Worm (Caenorhabditis elegans) whole organism, L4 larva: ENCODE measurements around the gene F13B6.3.
"Not testable (repeated sequence)": the region's sequence is repeated elsewhere in the genome, so short reads cannot be mapped to it uniquely, and the experiment has no call there.

ENCODE experiments used
- daf-16 ChIP-seq, 3 experiments: sonication (generic microtip); optimal IDR thresholded peaks; 2 replicates each; lab custom pipeline; 2016 to 2017; ENCODE audit warnings: missing genetic modification characterization in 3 of 3, missing genetic modification reagents in 3 of 3, mild to moderate bottlenecking in 2 of 3, missing compliant biosample characterization in 2 of 3, missing biosample characterization in 1 of 3, moderate library complexity in 1 of 3
- hlh-30 ChIP-seq: sonication (generic microtip); optimal IDR thresholded peaks from 2 replicates; lab custom pipeline; 2017; ENCODE audit warnings: antibody characterized with exemption, mild to moderate bottlenecking, missing genetic modification characterization, missing compliant biosample characterization; ENCODE audit not compliant: insufficient read depth
- lin-29 ChIP-seq: fragments of 200-800 bp; sonication (Bioruptor generic); IDR thresholded peaks from 2 replicates; pipeline ENCODE4 v1.3.6; 2022; ENCODE audit warnings: missing genetic modification reagents, missing genetic modification characterization, missing compliant biosample characterization
- mdl-1 ChIP-seq, 2 experiments: fragments of 150-350 bp in 1 of 2; sonication (generic microtip) in 1 of 2; optimal IDR thresholded peaks; 2 replicates each; lab custom pipeline; 2014 to 2017; ENCODE audit warnings: missing biosample characterization in 2 of 2, missing genetic modification characterization in 2 of 2
- snpc-4 ChIP-seq: fragments of 150-350 bp; optimal IDR thresholded peaks from 2 replicates; lab custom pipeline; 2014; ENCODE audit warnings: missing biosample characterization, missing genetic modification characterization
- unc-39 ChIP-seq: sonication (generic microtip); optimal IDR thresholded peaks from 2 replicates; lab custom pipeline; 2017; ENCODE audit warnings: missing biosample characterization, missing genetic modification characterization

- not testable (repeated sequence) for TF ChIP-seq lin-29 (GFP tag; lab: Robert Waterston, UW); hlh-30 (tag; lab: Kevin White, UChicago); snpc-4 (tag; lab: Kevin White, UChicago); unc-39 (tag; lab: Kevin White, UChicago); mdl-1 (tag; optimal IDR thresholded peaks at IDR 0.05; lab: Kevin White, UChicago); daf-16 (GFP tag; optimal IDR thresholded peaks at IDR 0.05; lab: Kevin White, UChicago); daf-16 (tag; optimal IDR thresholded peaks at IDR 0.05; lab: Kevin White, UChicago)
Observed at ce11 chrIV:7440985-7441384, 24.8 kb downstream of the F13B6.3 start.
